Worm (Caenorhabditis elegans): Measurements from ENCODE around the gene djr-1.2.

- TF ChIP-seq pqm-1 (tag; optimal IDR thresholded peaks at IDR 0.05) (no peak), ztf-16 (tag; optimal IDR thresholded peaks at IDR 0.05) (no peak), tbx-7 (tag; optimal IDR thresholded peaks at IDR 0.05) (no peak), C08G9.2 (tag; optimal IDR thresholded peaks at IDR 0.05) (no peak), dve-1 (tag; optimal IDR thresholded peaks at IDR 0.05) (no peak), ets-4 (tag; optimal IDR thresholded peaks at IDR 0.05) (no peak), ama-1 (optimal IDR thresholded peaks at IDR 0.05) (no peak)
These were observed 36.3 kb downstream of the djr-1.2 start for ce11 chrV:4018591-4018990.

Measured in whole organism, late embryonic.